Fruit fly (Drosophila melanogaster) whole organism, embryonic: ENCODE measurements around the gene Hsp22.

ENCODE experiments used
- BEAF-32 ChIP-seq: fragments of 200-800 bp; sonication (Bioruptor generic); optimal IDR thresholded peaks from 3 replicates; lab custom pipeline; 2017; ENCODE audit warnings: missing biosample characterization, missing genetic modification characterization, mild to moderate bottlenecking, moderate library complexity, missing genetic modification reagents
- BtbVII ChIP-seq: fragments of 200-800 bp; sonication (Bioruptor generic); optimal IDR thresholded peaks from 3 replicates; lab custom pipeline; 2017; ENCODE audit warnings: missing biosample characterization, mild to moderate bottlenecking, missing genetic modification characterization
- CG13624 ChIP-seq: fragments of 200-800 bp; sonication (Bioruptor generic); optimal IDR thresholded peaks from 2 replicates; lab custom pipeline; 2016; ENCODE audit warnings: missing biosample characterization, missing genetic modification characterization
- CG14710 ChIP-seq: fragments of 200-800 bp; sonication (Bioruptor generic); optimal IDR thresholded peaks from 3 replicates; lab custom pipeline; 2019; ENCODE audit warnings: missing biosample characterization, mild to moderate bottlenecking, missing genetic modification characterization, moderate library complexity
- CG14965 ChIP-seq: fragments of 200-800 bp; sonication (Bioruptor generic); optimal IDR thresholded peaks from 2 replicates; lab custom pipeline; 2016; ENCODE audit warnings: missing biosample characterization, missing genetic modification characterization, borderline replicate concordance
- CG15479 ChIP-seq: fragments of 200-800 bp; sonication (Bioruptor generic); optimal IDR thresholded peaks from 3 replicates; lab custom pipeline; 2019; ENCODE audit warnings: missing biosample characterization, mild to moderate bottlenecking, missing genetic modification characterization, moderate library complexity
- CG16779 ChIP-seq: fragments of 200-800 bp; sonication (Bioruptor generic); IDR thresholded peaks from 2 replicates; pipeline ENCODE4 v1.3.6; 2022; ENCODE audit warnings: missing biosample characterization, missing genetic modification characterization
- CG17385 ChIP-seq: fragments of 200-800 bp; sonication (Bioruptor generic); optimal IDR thresholded peaks from 3 replicates; lab custom pipeline; 2018; ENCODE audit warnings: missing biosample characterization, mild to moderate bottlenecking, missing genetic modification characterization
- CG17612 ChIP-seq: fragments of 200-800 bp; sonication (Bioruptor generic); IDR thresholded peaks from 2 replicates; pipeline ENCODE4 v1.3.6; 2022; ENCODE audit warnings: missing biosample characterization, missing genetic modification characterization
- CG30020 ChIP-seq: fragments of 200-800 bp; optimal IDR thresholded peaks from 2 replicates; lab custom pipeline; 2019; ENCODE audit warnings: missing biosample characterization, mild to moderate bottlenecking, missing genetic modification characterization, moderate library complexity
- CG31441 ChIP-seq: fragments of 200-800 bp; sonication (Bioruptor generic); IDR thresholded peaks from 2 replicates; pipeline ENCODE4 v1.3.6; 2022; ENCODE audit warnings: missing biosample characterization, missing genetic modification characterization
- CG3281 ChIP-seq: fragments of 200-800 bp; sonication (Bioruptor generic); optimal IDR thresholded peaks from 3 replicates; lab custom pipeline; 2017; ENCODE audit warnings: missing biosample characterization, mild to moderate bottlenecking, missing genetic modification characterization
- CG33557 ChIP-seq: fragments of 200-800 bp; sonication (Bioruptor generic); optimal IDR thresholded peaks from 2 replicates; lab custom pipeline; 2019; ENCODE audit warnings: missing biosample characterization, mild to moderate bottlenecking, missing genetic modification characterization, moderate library complexity
- CG4424 ChIP-seq: fragments of 200-800 bp; sonication (Bioruptor generic); optimal IDR thresholded peaks from 3 replicates; lab custom pipeline; 2016; ENCODE audit warnings: missing biosample characterization, missing genetic modification characterization
- CG5953 ChIP-seq: fragments of 200-800 bp; sonication (Bioruptor generic); IDR thresholded peaks from 2 replicates; pipeline ENCODE4 v1.3.6; 2022; ENCODE audit warnings: missing biosample characterization, missing genetic modification characterization
- CG6654 ChIP-seq: fragments of 200-800 bp; sonication (Bioruptor generic); optimal IDR thresholded peaks from 2 replicates; lab custom pipeline; 2017; ENCODE audit warnings: missing biosample characterization, mild to moderate bottlenecking, missing genetic modification characterization
- CG9876 ChIP-seq: fragments of 200-800 bp; sonication (Bioruptor generic); optimal IDR thresholded peaks from 2 replicates; lab custom pipeline; 2016; ENCODE audit warnings: missing biosample characterization, missing genetic modification characterization
- CkIIα-i1 ChIP-seq: fragments of 200-800 bp; sonication (Bioruptor generic); IDR thresholded peaks from 2 replicates; pipeline ENCODE4 v1.3.6; 2022; ENCODE audit warnings: missing biosample characterization, missing genetic modification characterization
- D ChIP-seq, 2 experiments: fragments of 200-800 bp in 1 of 2; fragments of >200 bp in 1 of 2; sonication (Bioruptor generic) in 1 of 2; optimal IDR thresholded peaks; 2 replicates in 1 of 2; 3 replicates in 1 of 2; lab custom pipeline; 2017; ENCODE audit warnings: mild to moderate bottlenecking in 1 of 2, missing biosample characterization in 1 of 2, missing genetic modification characterization in 1 of 2, missing genetic modification reagents in 1 of 2
- Dip2 ChIP-seq: fragments of 200-800 bp; sonication (Bioruptor generic); IDR thresholded peaks from 2 replicates; pipeline ENCODE4 v1.3.6; 2022; ENCODE audit warnings: missing biosample characterization, missing genetic modification characterization
- Dip3 ChIP-seq: fragments of 200-800 bp; sonication (Bioruptor generic); optimal IDR thresholded peaks from 3 replicates; lab custom pipeline; 2016; ENCODE audit warnings: missing biosample characterization, missing genetic modification characterization
- Dll ChIP-seq: fragments of 200-800 bp; sonication (Bioruptor generic); IDR thresholded peaks from 4 replicates; pipeline ENCODE4 v1.3.6; 2022; ENCODE audit warnings: missing biosample characterization, missing genetic modification characterization; ENCODE audit not compliant: partially characterized antibody
- Dref ChIP-seq: fragments of 200-800 bp; sonication (Bioruptor generic); IDR thresholded peaks from 2 replicates; pipeline ENCODE4 v1.3.6; 2022; ENCODE audit warnings: missing biosample characterization, missing genetic modification characterization
- HLH4C ChIP-seq: fragments of 200-800 bp; sonication (Bioruptor generic); IDR thresholded peaks from 3 replicates; pipeline ENCODE4 v1.3.6; 2022; ENCODE audit warnings: missing biosample characterization, missing genetic modification characterization; ENCODE audit not compliant: partially characterized antibody
- Hr3 ChIP-seq: fragments of 200-800 bp; sonication (Bioruptor generic); optimal IDR thresholded peaks from 3 replicates; lab custom pipeline; 2016; ENCODE audit warnings: missing biosample characterization, missing genetic modification characterization
- Kr ChIP-seq: fragments of 200-800 bp; sonication (Bioruptor generic); optimal IDR thresholded peaks from 2 replicates; lab custom pipeline; 2017; ENCODE audit warnings: missing biosample characterization, mild to moderate bottlenecking, missing genetic modification characterization
- MESR4 ChIP-seq: fragments of 200-800 bp; sonication (Bioruptor generic); optimal IDR thresholded peaks from 2 replicates; lab custom pipeline; 2018; ENCODE audit warnings: missing biosample characterization, mild to moderate bottlenecking, missing genetic modification characterization, moderate library complexity
- NK7.1 ChIP-seq: fragments of 200-800 bp; sonication (Bioruptor generic); optimal IDR thresholded peaks from 3 replicates; lab custom pipeline; 2016; ENCODE audit warnings: missing biosample characterization, missing genetic modification characterization
- Sry-δ ChIP-seq: fragments of 200-800 bp; sonication (Bioruptor generic); optimal IDR thresholded peaks from 2 replicates; lab custom pipeline; 2016; ENCODE audit warnings: missing biosample characterization, missing genetic modification characterization
- Xrp1 ChIP-seq: fragments of 200-800 bp; sonication (Bioruptor generic); IDR thresholded peaks from 2 replicates; pipeline ENCODE4 v1.3.6; 2022; ENCODE audit warnings: missing biosample characterization, missing genetic modification characterization
- ab ChIP-seq: fragments of 200-800 bp; sonication (Bioruptor generic); optimal IDR thresholded peaks from 2 replicates; lab custom pipeline; 2016; ENCODE audit warnings: missing biosample characterization, missing genetic modification characterization
- al ChIP-seq: fragments of 200-800 bp; sonication (Bioruptor generic); IDR thresholded peaks from 2 replicates; pipeline ENCODE4 v1.3.6; 2022; ENCODE audit warnings: missing biosample characterization, missing genetic modification characterization
- az2 ChIP-seq: fragments of 200-800 bp; sonication (Bioruptor generic); optimal IDR thresholded peaks from 3 replicates; lab custom pipeline; 2016; ENCODE audit warnings: missing biosample characterization, missing genetic modification characterization
- bbx ChIP-seq: fragments of 200-800 bp; sonication (Bioruptor generic); IDR thresholded peaks from 2 replicates; pipeline ENCODE4 v1.3.6; 2022; ENCODE audit warnings: missing biosample characterization, missing genetic modification characterization; ENCODE audit not compliant: partially characterized antibody
- bigmax ChIP-seq: fragments of 200-800 bp; sonication (Bioruptor generic); optimal IDR thresholded peaks from 2 replicates; lab custom pipeline; 2018; ENCODE audit warnings: missing biosample characterization, mild to moderate bottlenecking, missing genetic modification characterization
- cad ChIP-seq: fragments of >200 bp; optimal IDR thresholded peaks from 2 replicates; lab custom pipeline; 2017; ENCODE audit warnings: missing biosample characterization, missing genetic modification characterization
- esg ChIP-seq: fragments of 200-800 bp; sonication (Bioruptor generic); conservative IDR thresholded peaks from 2 replicates; pipeline ENCODE4 v1.3.6; 2022; ENCODE audit warnings: missing biosample characterization, missing genetic modification characterization
- exex ChIP-seq: fragments of 200-800 bp; sonication (Bioruptor generic); optimal IDR thresholded peaks from 4 replicates; lab custom pipeline; 2018; ENCODE audit warnings: missing biosample characterization, mild to moderate bottlenecking, missing genetic modification characterization, moderate library complexity
- gce ChIP-seq: fragments of 200-800 bp; sonication (Bioruptor generic); IDR thresholded peaks from 3 replicates; pipeline ENCODE4 v1.3.6; 2022; ENCODE audit warnings: missing biosample characterization, missing genetic modification characterization
- gcm ChIP-seq: fragments of 200-800 bp; sonication (Bioruptor generic); optimal IDR thresholded peaks from 2 replicates; lab custom pipeline; 2019; ENCODE audit warnings: missing biosample characterization, mild to moderate bottlenecking, missing genetic modification characterization, moderate library complexity
- hbn ChIP-seq: fragments of 200-800 bp; sonication (Bioruptor generic); IDR thresholded peaks from 2 replicates; pipeline ENCODE4 v1.3.6; 2022; ENCODE audit warnings: missing biosample characterization, missing genetic modification characterization; ENCODE audit not compliant: partially characterized antibody
- sob ChIP-seq: fragments of 200-800 bp; sonication (Bioruptor generic); IDR thresholded peaks from 2 replicates; pipeline ENCODE4 v1.3.6; 2022; ENCODE audit warnings: missing biosample characterization, missing genetic modification characterization
- tin ChIP-seq: fragments of 200-800 bp; sonication (Bioruptor generic); optimal IDR thresholded peaks from 3 replicates; lab custom pipeline; 2016; ENCODE audit warnings: missing biosample characterization, missing genetic modification characterization
- tll ChIP-seq, 2 experiments: fragments of 200-800 bp in 1 of 2; fragments of >200 bp in 1 of 2; sonication (Bioruptor generic) in 1 of 2; optimal IDR thresholded peaks; 2 replicates each; lab custom pipeline; 2017 to 2019; ENCODE audit warnings: missing biosample characterization in 2 of 2, missing genetic modification characterization in 2 of 2, mild to moderate bottlenecking in 1 of 2, moderate library complexity in 1 of 2
- zen ChIP-seq: fragments of 200-800 bp; sonication (Bioruptor generic); optimal IDR thresholded peaks from 3 replicates; lab custom pipeline; 2018; ENCODE audit warnings: missing biosample characterization, mild to moderate bottlenecking, missing genetic modification characterization, moderate library complexity
- zen2 ChIP-seq: fragments of 200-800 bp; sonication (Bioruptor generic); IDR thresholded peaks from 3 replicates; pipeline ENCODE4 v1.3.6; 2022; ENCODE audit warnings: missing biosample characterization, missing genetic modification characterization; ENCODE audit not compliant: partially characterized antibody

Hsp22 gene

DNA sequence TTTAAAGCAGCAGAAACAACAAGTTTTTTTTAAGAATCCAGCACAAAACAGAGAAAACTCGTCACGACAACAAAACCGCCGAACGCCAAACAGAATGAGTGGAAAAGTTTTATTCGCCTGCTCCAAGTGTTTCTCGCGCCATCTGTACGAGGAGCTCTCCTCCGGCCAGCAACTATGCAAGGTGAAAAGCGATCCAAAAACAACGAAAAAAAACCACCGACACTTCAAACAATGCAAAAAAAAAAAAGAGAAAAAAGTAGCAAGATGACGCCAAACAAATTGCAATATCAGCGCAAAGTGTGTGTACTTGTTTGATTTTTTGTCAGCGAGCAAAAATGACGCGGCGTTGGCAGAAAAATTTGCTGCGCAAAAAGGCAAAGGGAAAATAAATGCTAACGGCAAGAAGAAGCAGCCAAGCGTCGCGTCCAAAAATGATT is 5.3 kb upstream of the Hsp22 start (continued):
- TF ChIP-seq CkIIα-i1 (GFP tag; lab: Robert Waterston, UW), result no peak
- no peak for TF ChIP-seq gcm (GFP tag; lab: Kevin White, UChicago)
- no peak for TF ChIP-seq Dip3 (GFP tag; lab: Kevin White, UChicago)
- no peak for TF ChIP-seq NK7.1 (GFP tag; lab: Kevin White, UChicago)
- TF ChIP-seq Sry-δ (GFP tag; lab: Kevin White, UChicago), result no peak
- no peak for TF ChIP-seq CG16779 (GFP tag; lab: Robert Waterston, UW)
- no peak for TF ChIP-seq al (GFP tag; lab: Robert Waterston, UW)
- no peak for TF ChIP-seq CG9876 (GFP tag; lab: Kevin White, UChicago)

DNA sequence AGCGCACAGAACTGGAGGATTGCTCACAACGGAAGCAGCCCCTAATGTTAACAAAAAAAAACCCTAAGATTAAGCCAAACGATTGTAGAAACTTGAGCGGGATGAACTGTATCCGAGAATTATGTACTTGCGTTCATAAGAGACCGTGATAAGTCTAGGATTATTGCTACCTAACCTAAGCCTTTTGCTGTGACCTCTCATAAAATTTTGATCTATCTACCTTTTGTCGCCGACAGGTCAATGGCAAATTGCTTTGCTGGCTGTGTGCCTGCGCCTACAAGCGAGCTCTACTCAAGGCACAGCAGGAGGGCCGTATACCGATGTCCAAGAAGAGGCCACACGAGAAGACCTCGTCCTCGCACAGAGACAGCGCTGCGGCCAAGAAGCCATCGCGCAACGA is 4.1 kb upstream of the Hsp22 start:
- TF ChIP-seq Kr (GFP tag; lab: Kevin White, UChicago), result peak; percentile 64
- peak; percentile 76 for TF ChIP-seq cad (GFP tag; lab: Kevin White, UChicago)
- TF ChIP-seq CG30020 (tag; lab: Kevin White, UChicago), result no peak
- TF ChIP-seq zen (tag; lab: Kevin White, UChicago), result peak; percentile 51
- no peak for TF ChIP-seq ab
- 0 out of 2 replicates have a peak, but pooled peaks have one; percentile 14 for TF ChIP-seq CG5953 (GFP tag; lab: Robert Waterston, UW)
- TF ChIP-seq zen2 (GFP tag; lab: Robert Waterston, UW), result no peak
- TF ChIP-seq tll (GFP tag; optimal IDR thresholded peaks at IDR 0.05; lab: Kevin White, UChicago), result peak in 1 of 2 experiments; percentile 93
- peak; percentile 95 for TF ChIP-seq CG15479 (GFP tag; lab: Kevin White, UChicago)
- TF ChIP-seq, all 482 proteins: peak for 6

DNA sequence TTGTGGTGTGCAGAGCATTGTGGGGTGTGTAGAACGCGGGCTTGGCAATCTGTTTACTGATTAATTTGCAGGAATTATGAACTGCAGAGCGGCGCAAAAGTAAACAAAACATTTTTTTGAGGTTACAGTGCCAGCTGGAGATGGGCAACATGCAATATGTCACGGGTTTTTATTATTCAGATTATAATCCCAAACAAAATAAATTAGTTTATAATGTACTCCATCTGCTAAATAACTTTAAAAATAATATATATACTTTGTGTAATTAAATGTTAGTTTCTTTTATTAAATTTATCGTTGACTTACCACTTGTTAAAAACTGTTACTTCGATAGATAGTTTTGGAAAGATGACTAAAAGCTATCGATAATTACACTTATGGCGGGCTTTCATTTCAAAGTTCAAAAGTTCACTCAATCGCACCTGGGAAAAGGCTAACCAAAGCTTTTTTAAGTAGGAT is 1.8 kb upstream of the Hsp22 start, which contains the start of gene Fdx1:
Fdx1 (minus strand) TSS at position 332 of the 459 bp plus-strand sequence.
- TF ChIP-seq Dref (GFP tag; lab: Robert Waterston, UW), result peak; percentile 66
- peak; percentile 97 for TF ChIP-seq bigmax (GFP tag; lab: Kevin White, UChicago)
- 0 out of 2 replicates have a peak, but pooled peaks have one; percentile 48 for TF ChIP-seq sob (GFP tag; lab: Robert Waterston, UW)
- peak; percentile 73 for TF ChIP-seq HLH4C (GFP tag; lab: Robert Waterston, UW)
- peak; percentile 80 for TF ChIP-seq Dll (GFP tag; lab: Robert Waterston, UW)
- peak; percentile 48; the same call in 1 of the 2 replicates for TF ChIP-seq bbx
- TF ChIP-seq Dip2 (GFP tag; lab: Robert Waterston, UW), result no peak
- no peak for TF ChIP-seq CG14965
- TF ChIP-seq MESR4 (GFP tag; lab: Kevin White, UChicago), result peak; percentile 12
- peak; percentile 35 for TF ChIP-seq az2 (GFP tag; lab: Kevin White, UChicago)
- peak; percentile 26 for TF ChIP-seq BtbVII (GFP tag; lab: Kevin White, UChicago)
- TF ChIP-seq CG13624 (GFP tag; lab: Kevin White, UChicago), result peak; percentile 8
- peak; percentile 65 for TF ChIP-seq BEAF-32 (GFP tag; lab: Kevin White, UChicago)
- peak; percentile 24 for TF ChIP-seq CG3281 (GFP tag; lab: Kevin White, UChicago)
- TF ChIP-seq CG17385 (GFP tag; lab: Kevin White, UChicago), result peak; percentile 28
- TF ChIP-seq CG4424, result peak; percentile 19
- peak; percentile 32 for TF ChIP-seq exex (tag; lab: Kevin White, UChicago)
- TF ChIP-seq CG31441 (GFP tag; lab: Robert Waterston, UW), result peak; percentile 52
- no peak for TF ChIP-seq D (optimal IDR thresholded peaks at IDR 0.05; lab: Kevin White, UChicago)
- TF ChIP-seq D (GFP tag; optimal IDR thresholded peaks at IDR 0.05; lab: Kevin White, UChicago), result no peak
- peak; percentile 59; the same call in 1 of the 2 replicates for TF ChIP-seq Xrp1 (GFP tag; lab: Robert Waterston, UW)
- TF ChIP-seq CG17612, result no peak
- no peak for TF ChIP-seq CG6654
- TF ChIP-seq esg, result peak; percentile 21; the same call in 1 of the 2 replicates
- peak; percentile 49 for TF ChIP-seq CG14710 (tag; lab: Kevin White, UChicago)
- 0 out of 3 replicates have a peak, but pooled peaks have one; percentile 51 for TF ChIP-seq gce (GFP tag; lab: Robert Waterston, UW)
- peak; percentile 20 for TF ChIP-seq CG33557 (GFP tag; lab: Kevin White, UChicago)
- TF ChIP-seq hbn (GFP tag; lab: Robert Waterston, UW), result peak; percentile 59
- TF ChIP-seq tin (GFP tag; lab: Kevin White, UChicago), result peak; percentile 41
- TF ChIP-seq Hr3, result peak; percentile 35
